Worm (Caenorhabditis elegans) whole organism, late embryonic: ENCODE measurements around the gene clec-28.

ENCODE experiments used
- C38D4.7 ChIP-seq: fragments of 200-800 bp; sonication (Bioruptor generic); optimal IDR thresholded peaks from 2 replicates; lab custom pipeline; 2018; ENCODE audit warnings: mild to moderate bottlenecking, missing genetic modification characterization, moderate library complexity, missing compliant biosample characterization
- ahr-1 ChIP-seq: sonication (generic microtip); optimal IDR thresholded peaks from 2 replicates; lab custom pipeline; 2016; ENCODE audit warnings: missing genetic modification characterization, missing compliant biosample characterization
- ama-1 ChIP-seq: fragments of 150-350 bp; optimal IDR thresholded peaks from 2 replicates; lab custom pipeline; 2014
- ceh-18 ChIP-seq: sonication (generic microtip); optimal IDR thresholded peaks from 2 replicates; lab custom pipeline; 2016; ENCODE audit warnings: missing genetic modification characterization, missing compliant biosample characterization
- ceh-2 ChIP-seq: sonication (generic microtip); optimal IDR thresholded peaks from 2 replicates; lab custom pipeline; 2016; ENCODE audit warnings: missing genotype, missing genetic modification characterization, missing compliant biosample characterization
- ceh-31 ChIP-seq: sonication (generic microtip); optimal IDR thresholded peaks from 2 replicates; lab custom pipeline; 2016; ENCODE audit warnings: missing genetic modification characterization, missing compliant biosample characterization
- ceh-6 ChIP-seq: fragments of 200-800 bp; sonication (Bioruptor generic); optimal IDR thresholded peaks from 2 replicates; lab custom pipeline; 2018; ENCODE audit warnings: mild to moderate bottlenecking, missing genetic modification characterization, missing compliant biosample characterization
- ceh-9 ChIP-seq: sonication (generic microtip); optimal IDR thresholded peaks from 2 replicates; lab custom pipeline; 2016; ENCODE audit warnings: mild to moderate bottlenecking, missing genetic modification characterization, inconsistent platforms, missing compliant biosample characterization
- che-1 ChIP-seq: sonication (generic microtip); optimal IDR thresholded peaks from 2 replicates; lab custom pipeline; 2016; ENCODE audit warnings: mild to moderate bottlenecking, missing genetic modification characterization, missing compliant biosample characterization
- dmd-4 ChIP-seq: sonication (generic microtip); optimal IDR thresholded peaks from 2 replicates; lab custom pipeline; 2016; ENCODE audit warnings: borderline replicate concordance, missing genetic modification characterization, missing compliant biosample characterization
- dve-1 ChIP-seq: sonication (generic microtip); optimal IDR thresholded peaks from 2 replicates; lab custom pipeline; 2017; ENCODE audit warnings: antibody characterized with exemption, mild to moderate bottlenecking, missing genetic modification characterization, missing compliant biosample characterization
- elt-2 ChIP-seq: sonication (generic microtip); optimal IDR thresholded peaks from 2 replicates; lab custom pipeline; 2016; ENCODE audit warnings: missing genetic modification reagents, missing genetic modification characterization, missing compliant biosample characterization
- ets-4 ChIP-seq: sonication (generic microtip); optimal IDR thresholded peaks from 2 replicates; lab custom pipeline; 2016; ENCODE audit warnings: missing genetic modification characterization, missing compliant biosample characterization
- fax-1 ChIP-seq: sonication (generic microtip); optimal IDR thresholded peaks from 2 replicates; lab custom pipeline; 2016; ENCODE audit warnings: missing genotype, missing genetic modification characterization, missing compliant biosample characterization
- fkh-10 ChIP-seq: fragments of 150-350 bp; optimal IDR thresholded peaks from 2 replicates; lab custom pipeline; 2014; ENCODE audit warnings: missing biosample characterization, missing genetic modification reagents, missing genetic modification characterization
- hlh-15 ChIP-seq: sonication (generic microtip); optimal IDR thresholded peaks from 2 replicates; lab custom pipeline; 2016; ENCODE audit warnings: missing genetic modification characterization, missing compliant biosample characterization
- hlh-30 ChIP-seq: sonication (generic microtip); optimal IDR thresholded peaks from 2 replicates; lab custom pipeline; 2017; ENCODE audit warnings: antibody characterized with exemption, missing genetic modification characterization, missing compliant biosample characterization; ENCODE audit not compliant: insufficient read depth
- lim-6 ChIP-seq: sonication (generic microtip); optimal IDR thresholded peaks from 2 replicates; lab custom pipeline; 2016; ENCODE audit warnings: missing genetic modification characterization, missing compliant biosample characterization
- lin-11 ChIP-seq: fragments of 200-800 bp; sonication (Bioruptor generic); optimal IDR thresholded peaks from 2 replicates; lab custom pipeline; 2018; ENCODE audit warnings: mild to moderate bottlenecking, missing genetic modification characterization, missing compliant biosample characterization
- madf-2 ChIP-seq: sonication (generic microtip); optimal IDR thresholded peaks from 2 replicates; lab custom pipeline; 2017; ENCODE audit warnings: missing genetic modification characterization, missing compliant biosample characterization
- mec-3 ChIP-seq: sonication (generic microtip); optimal IDR thresholded peaks from 2 replicates; lab custom pipeline; 2016; ENCODE audit warnings: borderline replicate concordance, missing genetic modification characterization, missing compliant biosample characterization
- nfya-1 ChIP-seq: sonication (generic microtip); optimal IDR thresholded peaks from 2 replicates; lab custom pipeline; 2017; ENCODE audit warnings: missing genetic modification characterization, mild to moderate bottlenecking, missing compliant biosample characterization, antibody characterized with exemption, moderate library complexity
- nhr-232 ChIP-seq: sonication (generic microtip); optimal IDR thresholded peaks from 2 replicates; lab custom pipeline; 2016; ENCODE audit warnings: missing genetic modification characterization, missing compliant biosample characterization
- pax-1 ChIP-seq: fragments of 150-350 bp; optimal IDR thresholded peaks from 2 replicates; lab custom pipeline; 2014; ENCODE audit warnings: missing biosample characterization, missing genetic modification characterization
- pros-1 ChIP-seq: fragments of 150-350 bp; optimal IDR thresholded peaks from 2 replicates; lab custom pipeline; 2014; ENCODE audit warnings: missing biosample characterization, missing genetic modification reagents, missing genetic modification characterization
- ref-2 ChIP-seq: sonication (generic microtip); optimal IDR thresholded peaks from 2 replicates; lab custom pipeline; 2016; ENCODE audit warnings: missing genetic modification characterization, missing compliant biosample characterization
- rnt-1 ChIP-seq: sonication (generic microtip); optimal IDR thresholded peaks from 2 replicates; lab custom pipeline; 2016; ENCODE audit warnings: missing genetic modification characterization, missing compliant biosample characterization
- sdc-2 ChIP-seq: sonication (generic microtip); optimal IDR thresholded peaks from 2 replicates; lab custom pipeline; 2016; ENCODE audit warnings: missing genotype, missing genetic modification characterization, missing compliant biosample characterization
- sox-2 ChIP-seq: fragments of 200-800 bp; sonication (Bioruptor generic); IDR thresholded peaks from 2 replicates; pipeline ENCODE4 v1.3.6; 2022; ENCODE audit warnings: missing genetic modification reagents, missing genetic modification characterization, missing compliant biosample characterization
- sox-4 ChIP-seq: sonication (generic microtip); optimal IDR thresholded peaks from 2 replicates; lab custom pipeline; 2017; ENCODE audit warnings: mild to moderate bottlenecking, missing genetic modification characterization, inconsistent platforms, missing compliant biosample characterization
- tbx-2 ChIP-seq: sonication (generic microtip); optimal IDR thresholded peaks from 2 replicates; lab custom pipeline; 2016; ENCODE audit warnings: missing genetic modification characterization, missing compliant biosample characterization
- ttx-3 ChIP-seq: sonication (generic microtip); optimal IDR thresholded peaks from 2 replicates; lab custom pipeline; 2016; ENCODE audit warnings: missing genetic modification reagents, missing genetic modification characterization, missing compliant biosample characterization
- unc-42 ChIP-seq: sonication (generic microtip); optimal IDR thresholded peaks from 2 replicates; lab custom pipeline; 2016; ENCODE audit warnings: missing genotype, missing genetic modification characterization, missing compliant biosample characterization
- ztf-16 ChIP-seq: sonication (generic microtip); optimal IDR thresholded peaks from 2 replicates; lab custom pipeline; 2017; ENCODE audit warnings: missing genetic modification characterization, missing compliant biosample characterization

The clec-28 gene

DNA sequence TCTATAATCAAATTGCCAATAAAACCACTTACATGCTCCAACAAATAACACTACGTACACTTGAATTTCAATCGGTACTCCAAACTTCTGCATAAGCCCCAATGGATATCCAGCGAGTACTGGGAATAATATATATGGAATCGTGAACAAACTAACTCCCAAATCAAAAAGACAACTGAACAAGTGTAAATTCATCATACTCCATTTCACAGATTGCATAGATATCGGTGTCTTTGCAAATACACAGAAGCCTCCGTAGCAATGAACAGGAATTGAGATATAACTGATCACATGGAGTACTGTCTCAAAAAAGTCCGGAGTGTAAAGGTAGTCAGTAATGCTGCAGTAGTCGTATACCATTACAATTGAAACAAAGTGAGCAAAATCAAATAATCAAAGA is 36.1 kb upstream of the clec-28 start, which contains the start of gene srh-214:
Gene srh-214, minus strand, starts transcription at position 360 of the 400 bp plus-strand sequence.
- TF ChIP-seq madf-2 (tag; lab: Kevin White, UChicago) (no peak), sox-4 (no peak), nfya-1 (tag; lab: Kevin White, UChicago) (no peak), ceh-18 (tag; lab: Kevin White, UChicago) (no peak), C38D4.7 (GFP tag; lab: Kevin White, UChicago) (no peak)

ce11 chrV:16831310-16831709 is 34.2 kb upstream of the clec-28 start:
- TF ChIP-seq fax-1 (tag; lab: Kevin White, UChicago) (no peak), ahr-1 (tag; lab: Kevin White, UChicago) (no peak), hlh-15 (tag; lab: Kevin White, UChicago) (no peak), tbx-2 (no peak), sox-2 (GFP tag; lab: Robert Waterston, UW) (no peak), mec-3 (tag; lab: Kevin White, UChicago) (no peak), ceh-31 (tag; lab: Kevin White, UChicago) (no peak)

DNA sequence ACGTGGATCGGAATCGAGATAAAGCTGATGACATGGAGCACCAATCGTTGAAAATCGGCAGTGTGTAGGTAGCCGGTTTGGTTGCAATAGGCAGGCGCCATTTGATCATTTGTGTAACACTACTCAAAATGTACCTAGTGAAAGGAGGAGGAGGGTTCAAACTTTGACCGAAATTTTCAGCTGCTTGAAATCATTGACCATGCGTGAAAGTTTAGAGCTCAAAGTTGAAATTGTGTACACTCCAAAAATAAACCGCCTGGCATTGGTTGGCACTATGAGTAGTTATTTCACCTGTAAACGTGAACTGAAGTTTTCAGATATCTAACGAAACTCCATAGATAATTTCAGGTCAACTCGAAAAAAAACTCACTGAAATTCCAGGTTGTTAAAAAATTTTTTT is 33.6 kb upstream of the clec-28 start, which contains the start of gene srh-215:
Gene srh-215, minus strand, starts transcription at position 101 of the 400 bp plus-strand sequence.
- TF ChIP-seq che-1 (tag; lab: Kevin White, UChicago) (no peak), hlh-30 (tag; lab: Kevin White, UChicago) (no peak), C38D4.7 (GFP tag; lab: Kevin White, UChicago) (no peak), ama-1 (lab: Kevin White, UChicago) (no peak), pax-1 (no peak), ceh-9 (tag; lab: Kevin White, UChicago) (no peak), ztf-16 (tag; lab: Kevin White, UChicago) (no peak)

ce11 chrV:16832865-16833264 is 32.6 kb upstream of the clec-28 start, which contains the start of gene phy-3:
Gene phy-3 (plus strand): TSS chrV:16833165.
- TF ChIP-seq dve-1 (tag; lab: Kevin White, UChicago) (no peak), fkh-10 (no peak), rnt-1 (tag; lab: Kevin White, UChicago) (no peak), lin-11 (tag; lab: Kevin White, UChicago) (no peak), che-1 (tag; lab: Kevin White, UChicago) (no peak), pros-1 (tag; lab: Kevin White, UChicago) (no peak), ref-2 (tag; lab: Kevin White, UChicago) (no peak), nfya-1 (tag; lab: Kevin White, UChicago) (no peak)

DNA sequence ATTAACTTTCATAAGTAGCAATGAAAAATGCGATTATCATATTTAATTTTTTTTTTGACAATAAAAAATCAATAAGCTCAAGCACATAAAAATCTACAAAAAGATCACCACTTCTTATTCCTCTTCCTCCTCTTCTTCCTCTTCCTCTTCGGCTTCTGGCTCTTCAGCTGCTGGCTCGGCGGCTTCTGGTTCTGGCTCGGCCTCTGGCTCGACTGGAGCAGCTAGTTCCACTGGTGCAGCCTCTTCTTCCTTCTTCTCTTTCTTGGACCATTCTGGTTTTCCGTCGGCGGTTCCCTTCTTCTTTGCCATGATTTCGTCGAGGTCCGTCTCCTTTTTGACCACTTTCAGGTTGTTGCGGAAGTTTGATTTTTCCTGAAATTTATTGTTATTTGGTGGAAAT is 31.8 kb upstream of the clec-28 start:
- TF ChIP-seq pros-1 (tag; lab: Kevin White, UChicago) (no peak), mec-3 (tag; lab: Kevin White, UChicago) (no peak), sox-4 (no peak), nhr-232 (no peak), ceh-6 (no peak), ceh-2 (no peak), ets-4 (tag; lab: Kevin White, UChicago) (no peak), elt-2 (tag; lab: Kevin White, UChicago) (no peak)
- TF ChIP-seq, all 69 proteins: peak for 0

ce11 chrV:16834989-16835388 is 30.5 kb upstream of the clec-28 start, which contains the start of gene tni-3:
Gene tni-3 (minus strand): TSS chrV:16835128.
- TF ChIP-seq lin-11 (tag; lab: Kevin White, UChicago) (no peak), ceh-31 (tag; lab: Kevin White, UChicago) (no peak), ahr-1 (tag; lab: Kevin White, UChicago) (no peak), pax-1 (no peak), hlh-30 (tag; lab: Kevin White, UChicago) (no peak), unc-42 (tag; lab: Kevin White, UChicago) (no peak), pros-1 (tag; lab: Kevin White, UChicago) (no peak), ttx-3 (tag; lab: Kevin White, UChicago) (no peak), nfya-1 (tag; lab: Kevin White, UChicago) (no peak), ceh-18 (tag; lab: Kevin White, UChicago) (no peak), sdc-2 (no peak), lim-6 (tag; lab: Kevin White, UChicago) (no peak), ama-1 (lab: Kevin White, UChicago) (no peak), dmd-4 (tag; lab: Kevin White, UChicago) (no peak)
- TF ChIP-seq, all 69 proteins: peak for 0
